Worm (Caenorhabditis elegans): ENCODE results near the gene mig-39.

mig-39 gene

DNA sequence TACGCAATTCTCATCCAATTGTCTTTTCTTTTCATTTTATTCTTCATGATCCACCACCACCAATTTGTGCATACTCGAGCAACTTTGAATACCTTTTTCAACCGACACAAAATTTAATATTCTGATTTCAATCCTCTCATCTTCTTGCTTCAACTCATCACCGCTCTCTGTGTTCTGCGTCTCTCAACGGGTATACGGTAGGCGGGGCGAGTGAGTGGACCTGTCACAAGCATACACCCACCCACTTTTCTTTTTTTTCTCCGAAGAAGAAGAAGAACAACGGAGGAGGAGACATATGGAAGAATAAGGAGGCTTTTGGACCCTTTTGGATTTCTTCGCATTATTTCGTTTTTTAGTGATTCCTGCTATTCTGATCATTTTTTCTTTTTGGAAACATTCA, 5.4 kb upstream of the mig-39 start:
- TF ChIP-seq B0019.2 (GFP tag; conservative IDR thresholded peaks at IDR 0.05) (no peak), madf-6 (GFP tag; IDR thresholded peaks at IDR 0.05) (no peak), F39B2.1 (GFP tag; IDR thresholded peaks at IDR 0.05) (no peak), tbx-9 (tag; optimal IDR thresholded peaks at IDR 0.05; ENCODE audit: borderline replicate concordance) (no peak), rpc-1 (optimal IDR thresholded peaks at IDR 0.05) (no peak), rpc-1 (tag; optimal IDR thresholded peaks at IDR 0.05) (no peak), ceh-100 (GFP tag; IDR thresholded peaks at IDR 0.05) (no peak), B0261.1 (tag; optimal IDR thresholded peaks at IDR 0.05) (no peak), B0336.3 (GFP tag; IDR thresholded peaks at IDR 0.05) (no peak), F22D6.2 (tag; optimal IDR thresholded peaks at IDR 0.05) (no peak), dpff-1 (tag; optimal IDR thresholded peaks at IDR 0.05) (no peak), efl-1 (GFP tag; optimal IDR thresholded peaks at IDR 0.05) (no peak), madf-10 (tag; optimal IDR thresholded peaks at IDR 0.05) (no peak), ztf-26 (tag; optimal IDR thresholded peaks at IDR 0.05) (no peak), sptf-2 (GFP tag; optimal IDR thresholded peaks at IDR 0.05) (no peak), hlh-12 (tag; optimal IDR thresholded peaks at IDR 0.05) (no peak), zfh-2 (GFP tag; conservative IDR thresholded peaks at IDR 0.05) (no peak)

DNA sequence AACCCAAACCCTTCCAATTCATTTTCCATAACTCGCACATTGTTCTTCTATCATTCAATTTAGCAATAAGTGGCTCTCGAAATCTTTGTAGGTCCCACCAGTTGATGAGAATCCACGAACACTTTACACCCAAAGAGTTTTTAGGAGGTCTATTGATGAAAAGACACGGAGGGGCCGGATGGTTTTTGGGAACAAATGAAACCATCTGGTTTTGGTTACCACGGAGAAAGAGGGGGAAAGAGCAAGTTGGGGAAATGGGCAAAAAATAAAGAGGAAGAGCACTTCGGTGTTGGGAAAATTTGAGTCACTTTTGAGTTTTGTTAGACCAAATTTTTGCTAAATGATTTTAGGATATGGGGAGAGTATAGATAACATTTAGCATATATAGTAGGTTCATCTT, 685 bp downstream of the mig-39 start:
- no peak for TF ChIP-seq nhr-90 (tag; optimal IDR thresholded peaks at IDR 0.05)
- TF ChIP-seq sdz-38 (tag; optimal IDR thresholded peaks at IDR 0.05) = no peak
- TF ChIP-seq bed-2 (GFP tag; IDR thresholded peaks at IDR 0.05) = no peak
- no peak for TF ChIP-seq ceh-40 (GFP tag; IDR thresholded peaks at IDR 0.05)
- TF ChIP-seq Y79H2A.3 (GFP tag; conservative IDR thresholded peaks at IDR 0.05) = no peak
- no peak for TF ChIP-seq cebp-2 (GFP tag; IDR thresholded peaks at IDR 0.05)
- no peak for TF ChIP-seq somi-1 (GFP tag; optimal IDR thresholded peaks at IDR 0.05)

DNA sequence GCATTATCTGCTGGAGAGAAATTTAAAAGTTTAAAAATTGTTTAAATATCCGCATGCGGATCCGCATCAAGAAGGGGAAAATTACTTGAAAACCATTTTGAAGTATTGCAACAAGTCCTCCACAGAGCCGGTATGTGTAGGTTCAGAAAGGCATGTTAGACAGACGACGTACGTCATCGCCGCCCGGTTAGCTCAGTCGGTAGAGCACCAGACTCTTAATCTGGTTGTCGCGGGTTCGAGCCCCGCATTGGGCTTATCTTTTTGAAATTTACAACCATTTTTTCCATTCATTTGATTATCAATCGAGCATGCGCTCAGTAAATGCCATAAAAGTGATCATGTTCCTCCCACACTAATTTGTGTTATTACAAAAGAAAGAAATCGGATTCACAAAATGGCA, 6.5 kb downstream of the mig-39 start:
- TF ChIP-seq hmg-1.2 (GFP tag; IDR thresholded peaks at IDR 0.05) (peak; percentile 59), chd-7 (tag; optimal IDR thresholded peaks at IDR 0.05) (no peak), Y67H2A.10 (GFP tag; conservative IDR thresholded peaks at IDR 0.05) (no peak), atf-7 (tag; optimal IDR thresholded peaks at IDR 0.05) (no peak), aptf-3 (GFP tag; IDR thresholded peaks at IDR 0.05) (no peak), ztf-18 (tag; optimal IDR thresholded peaks at IDR 0.05) (peak; percentile 39), nhr-27 (tag; optimal IDR thresholded peaks at IDR 0.05) (no peak), rec-8 (tag; optimal IDR thresholded peaks at IDR 0.05) (peak in 1 of 2 experiments; percentile 25), lsl-1 (GFP tag; optimal IDR thresholded peaks at IDR 0.05) (peak; percentile 38), F52B5.7 (tag; optimal IDR thresholded peaks at IDR 0.05) (peak; percentile 15), rpc-1 (optimal IDR thresholded peaks at IDR 0.05) (peak; percentile 54), rpc-1 (tag; optimal IDR thresholded peaks at IDR 0.05) (peak; percentile 83), D2030.7 (GFP tag; IDR thresholded peaks at IDR 0.05) (peak; percentile 63), hsf-1 (GFP tag; IDR thresholded peaks at IDR 0.05) (peak; percentile 56; the same call in 1 of the 2 replicates), F10E7.11 (tag; optimal IDR thresholded peaks at IDR 0.05) (no peak), lag-1 (GFP tag; IDR thresholded peaks at IDR 0.05) (no peak), K11D2.4 (GFP tag; IDR thresholded peaks at IDR 0.05) (no peak), zim-3 (tag; optimal IDR thresholded peaks at IDR 0.05) (no peak), rcor-1 (GFP tag; IDR thresholded peaks at IDR 0.05) (0 out of 2 replicates have a peak, but pooled peaks have one; percentile 30), bed-2 (GFP tag; IDR thresholded peaks at IDR 0.05) (no peak), nfyb-1 (GFP tag; IDR thresholded peaks at IDR 0.05) (no peak), madf-6 (GFP tag; IDR thresholded peaks at IDR 0.05) (peak; percentile 61; the same call in 1 of the 2 replicates), egl-44 (GFP tag; IDR thresholded peaks at IDR 0.05) (no peak), cebp-2 (GFP tag; IDR thresholded peaks at IDR 0.05) (0 out of 2 replicates have a peak, but pooled peaks have one; percentile 36), nhr-80 (tag; optimal IDR thresholded peaks at IDR 0.05) (no peak), pbrm-1 (GFP tag; IDR thresholded peaks at IDR 0.05) (peak; percentile 41; the same call in 1 of the 2 replicates), tbp1 (GFP tag; optimal IDR thresholded peaks at IDR 0.05) (peak; percentile 89), ztf-28 (GFP tag; IDR thresholded peaks at IDR 0.05) (0 out of 2 replicates have a peak, but pooled peaks have one; percentile 42), pha-4 (tag; optimal IDR thresholded peaks at IDR 0.05) (no peak)
